Fruit fly (Drosophila melanogaster): Measurements from ENCODE around the gene Prps.

Prps gene

dm6 chr3L:9692892-9693551 is 3.5 kb downstream of the Prps start:
- TF ChIP-seq Dif (GFP tag; optimal IDR thresholded peaks at IDR 0.05; ENCODE audit: partially characterized antibody) (no peak), Hr83 (GFP tag; optimal IDR thresholded peaks at IDR 0.05; ENCODE audit: poor library complexity, severe bottlenecking) (no peak), h (GFP tag; optimal IDR thresholded peaks at IDR 0.05) (peak; percentile 95), ey (GFP tag; optimal IDR thresholded peaks at IDR 0.05) (peak; percentile 95), psq (GFP tag; optimal IDR thresholded peaks at IDR 0.05) (peak; percentile 93), CG9705 (GFP tag; optimal IDR thresholded peaks at IDR 0.05) (peak; percentile 85), tai (GFP tag; optimal IDR thresholded peaks at IDR 0.05) (peak; percentile 89), Hr78 (GFP tag; optimal IDR thresholded peaks at IDR 0.05) (no peak), Vsx2 (GFP tag; optimal IDR thresholded peaks at IDR 0.05; ENCODE audit: partially characterized antibody) (no peak), Sp1 (GFP tag; optimal IDR thresholded peaks at IDR 0.05) (peak; percentile 93), foxo (GFP tag; optimal IDR thresholded peaks at IDR 0.05) (peak; percentile 55 to 95), dl (GFP tag; optimal IDR thresholded peaks at IDR 0.05; ENCODE audit: insufficient read depth in 1 of 2, partially characterized antibody in 2 of 2) (no peak), usp (GFP tag; optimal IDR thresholded peaks at IDR 0.05) (no peak), sage (GFP tag; optimal IDR thresholded peaks at IDR 0.05) (peak; percentile 72), Abd-B (GFP tag; optimal IDR thresholded peaks at IDR 0.05) (no peak), Dfd (GFP tag; optimal IDR thresholded peaks at IDR 0.05) (no peak), N (GFP tag; optimal IDR thresholded peaks at IDR 0.05) (peak; percentile 16), fru (GFP tag; optimal IDR thresholded peaks at IDR 0.05) (peak; percentile 96), dmrt93B (GFP tag; optimal IDR thresholded peaks at IDR 0.05) (peak; percentile 94), CG32264 (GFP tag; optimal IDR thresholded peaks at IDR 0.05) (peak; percentile 83), woc (GFP tag; optimal IDR thresholded peaks at IDR 0.05) (peak; percentile 99), dsf (GFP tag; optimal IDR thresholded peaks at IDR 0.05; ENCODE audit: borderline replicate concordance) (peak; percentile 64), OdsH (GFP tag; optimal IDR thresholded peaks at IDR 0.05) (peak; percentile 96), brk (GFP tag; optimal IDR thresholded peaks at IDR 0.05) (peak; percentile 79), HLH106 (tag; optimal IDR thresholded peaks at IDR 0.05) (peak; percentile 91), br (GFP tag; optimal IDR thresholded peaks at IDR 0.05) (peak; percentile 95), CrebA (GFP tag; optimal IDR thresholded peaks at IDR 0.05; ENCODE audit: borderline replicate concordance) (no peak), Rel (GFP tag; optimal IDR thresholded peaks at IDR 0.05) (peak; percentile 29), Rel (tag; optimal IDR thresholded peaks at IDR 0.05) (peak; percentile 36), rgr (GFP tag; optimal IDR thresholded peaks at IDR 0.05) (peak; percentile 93), Myc (optimal IDR thresholded peaks at IDR 0.05) (no peak), Mio (GFP tag; optimal IDR thresholded peaks at IDR 0.05) (peak; percentile 71), Hnf4 (GFP tag; optimal IDR thresholded peaks at IDR 0.05) (peak; percentile 80), pan (optimal IDR thresholded peaks at IDR 0.05) (peak; percentile 75), jim (GFP tag; optimal IDR thresholded peaks at IDR 0.05) (no peak), GATAd (GFP tag; optimal IDR thresholded peaks at IDR 0.05) (no peak), lola (GFP tag; optimal IDR thresholded peaks at IDR 0.05) (no peak), sv (GFP tag; optimal IDR thresholded peaks at IDR 0.05) (peak; percentile 92), Jra (GFP tag; optimal IDR thresholded peaks at IDR 0.05) (peak; percentile 85)

dm6 chr3L:9692234-9692891 is 4.1 kb downstream of the Prps start:
- no peak for TF ChIP-seq Myc (optimal IDR thresholded peaks at IDR 0.05)
- TF ChIP-seq OdsH (GFP tag; optimal IDR thresholded peaks at IDR 0.05): no peak
- TF ChIP-seq CG32264 (GFP tag; optimal IDR thresholded peaks at IDR 0.05): no peak
- TF ChIP-seq Dif (GFP tag; optimal IDR thresholded peaks at IDR 0.05; ENCODE audit: partially characterized antibody): peak; percentile 98
- TF ChIP-seq Sp1 (GFP tag; optimal IDR thresholded peaks at IDR 0.05): no peak
- peak; percentile 82 for TF ChIP-seq Vsx2 (GFP tag; optimal IDR thresholded peaks at IDR 0.05; ENCODE audit: partially characterized antibody)
- no peak for TF ChIP-seq Jra (GFP tag; optimal IDR thresholded peaks at IDR 0.05)
- peak; percentile 75 for TF ChIP-seq Hr83 (GFP tag; optimal IDR thresholded peaks at IDR 0.05; ENCODE audit: poor library complexity, severe bottlenecking)
- TF ChIP-seq CrebA (GFP tag; optimal IDR thresholded peaks at IDR 0.05; ENCODE audit: borderline replicate concordance): peak; percentile 54
- TF ChIP-seq dl (GFP tag; optimal IDR thresholded peaks at IDR 0.05; ENCODE audit: insufficient read depth in 1 of 2, partially characterized antibody in 2 of 2): peak; percentile 94 to 97
- no peak for TF ChIP-seq Dfd (GFP tag; optimal IDR thresholded peaks at IDR 0.05)
- TF ChIP-seq foxo (GFP tag; optimal IDR thresholded peaks at IDR 0.05): no peak
- TF ChIP-seq Mio (GFP tag; optimal IDR thresholded peaks at IDR 0.05): no peak
